Worm (Caenorhabditis elegans) whole organism, L4 larva: ENCODE data around the gene F11D11.3.

ENCODE experiments used
- R02D3.7 ChIP-seq: fragments of 150-350 bp; sonication (generic microtip); optimal IDR thresholded peaks from 3 replicates; lab custom pipeline; 2014; ENCODE audit warnings: missing biosample characterization, missing genetic modification characterization
- T20F7.1 ChIP-seq: fragments of 200-800 bp; sonication (Bioruptor generic); optimal IDR thresholded peaks from 2 replicates; lab custom pipeline; 2018; ENCODE audit warnings: mild to moderate bottlenecking, missing genetic modification characterization, missing compliant biosample characterization
- Y105C5A.15 ChIP-seq: fragments of 200-800 bp; sonication (Bioruptor generic); IDR thresholded peaks from 2 replicates; pipeline ENCODE4 v1.3.6; 2022; ENCODE audit warnings: missing genetic modification characterization, missing compliant biosample characterization
- aha-1 ChIP-seq: fragments of 150-350 bp; peaks from one replicate; lab custom pipeline; 2014; ENCODE audit warnings: missing biosample characterization, missing genetic modification characterization
- ama-1 ChIP-seq: fragments of 150-350 bp; optimal IDR thresholded peaks from 2 replicates; lab custom pipeline; 2014; ENCODE audit warnings: inconsistent platforms, mixed read lengths
- ceh-32 ChIP-seq: sonication (generic microtip); optimal IDR thresholded peaks from 2 replicates; lab custom pipeline; 2016; ENCODE audit warnings: mild to moderate bottlenecking, missing genetic modification characterization, missing compliant biosample characterization; ENCODE audit not compliant: poor library complexity
- ceh-44 ChIP-seq: fragments of 200-800 bp; sonication (Bioruptor generic); IDR thresholded peaks from 2 replicates; pipeline ENCODE4 v1.3.6; 2022; ENCODE audit warnings: missing genetic modification reagents, missing genetic modification characterization, missing compliant biosample characterization
- ceh-62 ChIP-seq: sonication (generic microtip); optimal IDR thresholded peaks from 2 replicates; lab custom pipeline; 2017; ENCODE audit warnings: missing biosample characterization, missing genetic modification characterization
- ceh-82 ChIP-seq: sonication (generic microtip); optimal IDR thresholded peaks from 2 replicates; lab custom pipeline; 2017; ENCODE audit warnings: missing biosample characterization, missing genetic modification characterization
- ctbp-1 ChIP-seq: fragments of 200-800 bp; sonication (Bioruptor generic); IDR thresholded peaks from 2 replicates; pipeline ENCODE4 v1.3.6; 2022; ENCODE audit warnings: missing genetic modification reagents, missing genetic modification characterization, missing compliant biosample characterization
- daf-12 ChIP-seq: fragments of 150-350 bp; optimal IDR thresholded peaks from 2 replicates; lab custom pipeline; 2014; ENCODE audit warnings: missing biosample characterization, missing genetic modification reagents, missing genetic modification characterization
- daf-16 ChIP-seq, 3 experiments: sonication (generic microtip); optimal IDR thresholded peaks; 2 replicates each; lab custom pipeline; 2016 to 2017; ENCODE audit warnings: missing genetic modification characterization in 3 of 3, missing genetic modification reagents in 3 of 3, mild to moderate bottlenecking in 2 of 3, missing compliant biosample characterization in 2 of 3, missing biosample characterization in 1 of 3, moderate library complexity in 1 of 3
- daf-19 ChIP-seq: fragments of 200-800 bp; sonication (Bioruptor generic); conservative IDR thresholded peaks from 2 replicates; pipeline ENCODE4 v1.3.6; 2022; ENCODE audit warnings: missing genetic modification characterization, missing compliant biosample characterization
- daf-8 ChIP-seq: fragments of 200-800 bp; sonication (Bioruptor generic); IDR thresholded peaks from 2 replicates; pipeline ENCODE4 v1.3.6; 2022; ENCODE audit warnings: missing genetic modification characterization, missing compliant biosample characterization
- dmd-6 ChIP-seq: fragments of 200-800 bp; sonication (Bioruptor generic); IDR thresholded peaks from 2 replicates; pipeline ENCODE4 v1.3.6; 2022; ENCODE audit warnings: missing genetic modification reagents, missing genetic modification characterization, missing compliant biosample characterization
- dpl-1 ChIP-seq: fragments of 150-350 bp; optimal IDR thresholded peaks from 2 replicates; lab custom pipeline; 2014; ENCODE audit warnings: missing biosample characterization, missing genetic modification reagents, missing genetic modification characterization
- fkh-10 ChIP-seq: fragments of 150-350 bp; optimal IDR thresholded peaks from 2 replicates; lab custom pipeline; 2014; ENCODE audit warnings: missing biosample characterization, missing genetic modification reagents, missing genetic modification characterization
- hlh-11 ChIP-seq: fragments of 200-800 bp; sonication (Bioruptor generic); optimal IDR thresholded peaks from 2 replicates; lab custom pipeline; 2018; ENCODE audit warnings: mild to moderate bottlenecking, missing genetic modification characterization, missing compliant biosample characterization
- hlh-30 ChIP-seq: sonication (generic microtip); optimal IDR thresholded peaks from 2 replicates; lab custom pipeline; 2017; ENCODE audit warnings: antibody characterized with exemption, mild to moderate bottlenecking, missing genetic modification characterization, missing compliant biosample characterization; ENCODE audit not compliant: insufficient read depth
- hmg-1.1 ChIP-seq: fragments of 200-800 bp; sonication (Bioruptor generic); IDR thresholded peaks from 2 replicates; pipeline ENCODE4 v1.3.6; 2022; ENCODE audit warnings: missing genetic modification reagents, missing genetic modification characterization, missing compliant biosample characterization
- lin-15B ChIP-seq: fragments of 150-350 bp; sonication (generic microtip); optimal IDR thresholded peaks from 3 replicates; lab custom pipeline; 2014; ENCODE audit warnings: missing biosample characterization, missing genetic modification characterization
- lin-39 ChIP-seq: fragments of 150-350 bp; optimal IDR thresholded peaks from 2 replicates; lab custom pipeline; 2014; ENCODE audit warnings: missing biosample characterization, missing genetic modification reagents, missing genetic modification characterization
- lsy-2 ChIP-seq, 2 experiments: fragments of 150-350 bp in 1 of 2; sonication (generic microtip) in 1 of 2; optimal IDR thresholded peaks; 2 replicates each; lab custom pipeline; 2014 to 2017; ENCODE audit warnings: missing biosample characterization in 2 of 2, missing genetic modification characterization in 2 of 2
- madf-5 ChIP-seq, 2 experiments: fragments of 200-800 bp; sonication (Bioruptor generic); IDR thresholded peaks; 2 replicates each; pipeline ENCODE4 v1.3.6; 2022; ENCODE audit warnings: missing compliant biosample characterization in 2 of 2, missing genetic modification characterization in 2 of 2
- madf-9 ChIP-seq: fragments of 200-800 bp; sonication (Bioruptor generic); conservative IDR thresholded peaks from 2 replicates; pipeline ENCODE4 v1.3.6; 2022; ENCODE audit warnings: missing genetic modification reagents, missing genetic modification characterization, missing compliant biosample characterization
- mes-2 ChIP-seq: sonication (generic microtip); optimal IDR thresholded peaks from 2 replicates; lab custom pipeline; 2016; ENCODE audit warnings: missing genotype, mild to moderate bottlenecking, missing genetic modification characterization, missing compliant biosample characterization; ENCODE audit not compliant: poor library complexity, severe bottlenecking
- mxl-3 ChIP-seq: fragments of 200-800 bp; sonication (Bioruptor generic); optimal IDR thresholded peaks from 2 replicates; lab custom pipeline; 2018; ENCODE audit warnings: mild to moderate bottlenecking, missing genetic modification characterization, missing compliant biosample characterization
- nhr-102 ChIP-seq: sonication (generic microtip); optimal IDR thresholded peaks from 2 replicates; lab custom pipeline; 2016; ENCODE audit warnings: mild to moderate bottlenecking, missing genetic modification characterization, moderate library complexity, missing compliant biosample characterization
- nhr-237 ChIP-seq: sonication (generic microtip); optimal IDR thresholded peaks from 2 replicates; lab custom pipeline; 2017; ENCODE audit warnings: missing biosample characterization, missing genetic modification characterization
- nhr-25 ChIP-seq: sonication (generic microtip); optimal IDR thresholded peaks from 2 replicates; lab custom pipeline; 2017; ENCODE audit warnings: missing genetic modification characterization, mild to moderate bottlenecking, missing compliant biosample characterization, antibody characterized with exemption, moderate library complexity, borderline replicate concordance; ENCODE audit not compliant: insufficient read depth
- nhr-41 ChIP-seq: fragments of 200-800 bp; sonication (Bioruptor generic); IDR thresholded peaks from 2 replicates; pipeline ENCODE4 v1.3.6; 2022; ENCODE audit warnings: missing genetic modification reagents, missing genetic modification characterization, missing compliant biosample characterization
- nhr-48 ChIP-seq: sonication (generic microtip); optimal IDR thresholded peaks from 2 replicates; lab custom pipeline; 2016; ENCODE audit warnings: mild to moderate bottlenecking, missing genetic modification characterization, missing compliant biosample characterization
- nhr-6 ChIP-seq: fragments of 150-350 bp; optimal IDR thresholded peaks from 2 replicates; lab custom pipeline; 2014; ENCODE audit warnings: missing biosample characterization, missing genetic modification characterization
- pha-4 ChIP-seq, 2 experiments: fragments of 150-350 bp in 1 of 2; fragments of 200-800 bp in 1 of 2; sonication (Bioruptor generic) in 1 of 2; IDR thresholded peaks in 1 of 2; optimal IDR thresholded peaks in 1 of 2; 2 replicates each; pipeline versions ENCODE4 v1.3.6 to Lab custom; 2014 to 2022; ENCODE audit warnings: missing genetic modification characterization in 2 of 2, missing genetic modification reagents in 2 of 2, missing biosample characterization in 1 of 2, missing compliant biosample characterization in 1 of 2
- pqm-1 ChIP-seq: sonication (generic microtip); optimal IDR thresholded peaks from 2 replicates; lab custom pipeline; 2017; ENCODE audit warnings: missing biosample characterization, missing genetic modification characterization
- rbr-2 ChIP-seq: sonication (generic microtip); optimal IDR thresholded peaks from 2 replicates; lab custom pipeline; 2016; ENCODE audit warnings: missing genotype, missing genetic modification characterization, missing compliant biosample characterization
- sdz-12 ChIP-seq: fragments of 200-800 bp; sonication (Bioruptor generic); optimal IDR thresholded peaks from 2 replicates; lab custom pipeline; 2018; ENCODE audit warnings: mild to moderate bottlenecking, missing genetic modification characterization, missing compliant biosample characterization
- zip-2 ChIP-seq: fragments of 150-350 bp; optimal IDR thresholded peaks from 2 replicates; lab custom pipeline; 2014; ENCODE audit warnings: missing biosample characterization, missing genetic modification characterization
- ztf-7 ChIP-seq: fragments of 150-350 bp; optimal IDR thresholded peaks from 2 replicates; lab custom pipeline; 2014; ENCODE audit warnings: missing biosample characterization, missing genetic modification characterization

F11D11.3 gene

DNA sequence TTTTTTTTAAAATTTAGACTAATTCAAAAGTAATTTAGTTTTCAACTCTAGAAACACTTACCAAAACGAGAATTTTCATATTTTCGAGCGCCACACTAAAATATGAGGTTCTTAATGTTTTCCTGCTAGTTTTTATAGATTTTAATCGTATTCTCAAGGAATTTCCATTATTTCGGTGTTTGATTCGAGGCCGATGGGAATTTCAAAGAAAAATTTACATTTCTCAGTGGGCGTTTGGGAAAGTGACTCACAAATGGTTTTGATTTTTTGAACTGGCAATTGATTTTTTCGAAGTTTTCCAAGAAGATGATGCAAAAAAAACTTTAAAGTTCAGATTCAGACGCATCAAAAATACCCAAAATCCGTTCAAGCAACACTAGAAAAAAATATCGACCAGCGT lies 42.0 kb upstream of the F11D11.3 start, which contains the start of gene C54E10.11:
C54E10.11 (minus strand) TSS at position 101 of the 400 bp plus-strand sequence.
- no peak for TF ChIP-seq ceh-32 (tag; lab: Kevin White, UChicago)
- no peak for TF ChIP-seq ama-1 (lab: Kevin White, UChicago)
- TF ChIP-seq madf-9 (GFP tag; lab: Robert Waterston, UW), result no peak
- TF ChIP-seq mxl-3, result no peak
- no peak for TF ChIP-seq lin-39 (tag; lab: Kevin White, UChicago)
- TF ChIP-seq pha-4 (GFP tag; IDR thresholded peaks at IDR 0.05; lab: Robert Waterston, UW), result no peak
- TF ChIP-seq pha-4 (tag; optimal IDR thresholded peaks at IDR 0.05; lab: Kevin White, UChicago), result no peak
- no peak for TF ChIP-seq R02D3.7 (tag; lab: Kevin White, UChicago)

DNA sequence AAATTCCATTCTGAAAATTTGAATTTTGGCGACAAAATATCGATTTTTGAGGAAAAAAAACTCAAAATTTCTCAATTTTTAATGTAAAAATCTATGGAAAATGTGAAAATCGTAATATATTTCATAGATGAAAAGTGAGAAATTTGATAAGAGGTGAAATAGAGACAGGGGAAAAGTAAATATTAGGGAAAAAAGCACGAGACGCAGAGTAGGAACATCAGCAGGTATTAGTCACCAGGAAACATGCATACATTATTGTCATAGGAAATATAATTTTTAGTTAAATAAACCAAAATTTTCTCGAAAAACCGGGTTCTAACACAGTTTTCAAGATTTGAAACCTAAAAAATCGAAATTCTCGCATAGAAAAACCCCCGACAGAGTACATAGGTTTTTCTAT lies 40.7 kb upstream of the F11D11.3 start, which contains the start of gene nhr-170:
nhr-170 (minus strand) TSS at position 16 of the 400 bp plus-strand sequence.
- TF ChIP-seq nhr-25 (tag; lab: Kevin White, UChicago) (no peak), sdz-12 (GFP tag; lab: Kevin White, UChicago) (no peak), ceh-82 (tag; lab: Kevin White, UChicago) (no peak), aha-1 (peak; percentile 21), hlh-30 (tag; lab: Kevin White, UChicago) (peak; percentile 50), ceh-32 (tag; lab: Kevin White, UChicago) (no peak), daf-12 (tag; lab: Kevin White, UChicago) (no peak), pha-4 (GFP tag; IDR thresholded peaks at IDR 0.05; lab: Robert Waterston, UW) (no peak), pha-4 (tag; optimal IDR thresholded peaks at IDR 0.05; lab: Kevin White, UChicago) (no peak), mes-2 (no peak), pqm-1 (tag; lab: Kevin White, UChicago) (no peak), zip-2 (no peak), ztf-7 (tag; lab: Kevin White, UChicago) (no peak), madf-5 (GFP tag; IDR thresholded peaks at IDR 0.05; lab: Robert Waterston, UW) (no peak), hmg-1.1 (no peak), lin-15B (no peak), T20F7.1 (GFP tag; lab: Kevin White, UChicago) (no peak), R02D3.7 (tag; lab: Kevin White, UChicago) (no peak), ctbp-1 (no peak), fkh-10 (GFP tag; lab: Kevin White, UChicago) (no peak), hlh-11 (tag; lab: Kevin White, UChicago) (no peak), daf-16 (GFP tag; optimal IDR thresholded peaks at IDR 0.05; lab: Kevin White, UChicago) (no peak), daf-16 (tag; optimal IDR thresholded peaks at IDR 0.05; lab: Kevin White, UChicago) (peak; percentile 24), ceh-62 (no peak), rbr-2 (tag; lab: Kevin White, UChicago) (no peak)

DNA sequence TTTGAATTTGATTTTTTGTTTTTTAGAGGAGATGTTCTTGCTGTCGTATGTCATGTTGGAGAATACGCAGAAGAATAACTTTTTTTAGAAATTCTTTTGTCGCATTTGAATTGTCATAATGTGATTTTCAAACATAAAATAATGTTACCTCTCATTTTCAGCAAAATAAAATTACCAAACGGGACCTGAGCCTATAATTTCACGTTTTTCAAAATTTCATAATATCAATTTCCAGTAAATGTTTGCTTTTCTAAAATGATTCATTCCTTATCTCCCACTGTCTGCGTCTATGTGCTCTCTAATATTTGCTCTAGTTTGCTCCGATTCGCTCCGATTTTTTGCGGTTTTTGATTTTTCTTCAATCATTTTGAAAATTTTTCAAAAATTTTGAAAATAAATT lies 30.6 kb upstream of the F11D11.3 start, which contains the start of gene nhr-231:
nhr-231 (plus strand) TSS at position 301 of the 400 bp plus-strand sequence.
- TF ChIP-seq nhr-102, result no peak
- no peak for TF ChIP-seq Y105C5A.15 (GFP tag; lab: Robert Waterston, UW)
- TF ChIP-seq R02D3.7 (tag; lab: Kevin White, UChicago), result no peak
- TF ChIP-seq aha-1, result peak; percentile 4
- TF ChIP-seq nhr-41 (GFP tag; lab: Robert Waterston, UW), result no peak
- no peak for TF ChIP-seq dpl-1 (GFP tag; lab: Kevin White, UChicago)

DNA sequence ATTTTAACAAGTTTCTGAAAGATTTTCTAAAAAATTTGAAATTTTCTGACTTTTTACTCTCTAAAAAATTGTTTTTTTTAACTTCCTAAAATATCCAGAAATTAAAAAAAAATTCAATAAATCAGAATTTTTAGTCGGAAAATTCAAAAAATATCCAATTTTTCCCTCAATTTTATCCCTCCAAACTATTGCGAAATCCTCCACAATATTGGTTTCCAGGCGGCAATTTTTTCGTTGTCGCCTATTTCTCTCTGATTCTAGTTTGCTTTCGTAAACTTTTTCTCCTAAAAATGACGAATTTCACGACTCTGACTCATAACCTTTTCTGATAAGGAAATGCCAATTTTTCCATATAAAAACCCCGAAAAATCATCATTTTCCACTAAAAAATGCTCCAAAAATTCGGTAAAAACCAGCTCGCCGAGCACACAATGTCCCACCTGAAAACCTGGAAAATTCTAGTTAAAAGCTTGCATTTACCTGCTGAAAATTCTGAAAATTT lies 27.4 kb upstream of the F11D11.3 start, which contains the start of gene Y17D7B.2:
Y17D7B.2 (plus strand) TSS at position 323 of the 502 bp plus-strand sequence.
- TF ChIP-seq aha-1 (no peak), daf-8 (no peak), dmd-6 (GFP tag; lab: Robert Waterston, UW) (peak; percentile 39), zip-2 (peak; percentile 73), nhr-237 (tag; lab: Kevin White, UChicago) (no peak), lsy-2 (tag; optimal IDR thresholded peaks at IDR 0.05; lab: Kevin White, UChicago) (no peak), ztf-7 (tag; lab: Kevin White, UChicago) (no peak), nhr-6 (tag; lab: Kevin White, UChicago) (peak; percentile 62), daf-19 (GFP tag; lab: Robert Waterston, UW) (no peak), nhr-48 (tag; lab: Kevin White, UChicago) (no peak), ceh-44 (GFP tag; lab: Robert Waterston, UW) (no peak)
